Worm (Caenorhabditis elegans): ENCODE data around the gene T01B6.1.
A peak's percentile ranks its signal among the peaks of the same experiment; 100 is the strongest.

Gene T01B6.1

ce11 chrX:2380818-2381217, 45.3 kb downstream of the T01B6.1 start:
- TF ChIP-seq ccch-3 (GFP tag; optimal IDR thresholded peaks at IDR 0.05) (no peak), F37B4.10 (GFP tag; IDR thresholded peaks at IDR 0.05) (no peak), ztf-26 (tag; optimal IDR thresholded peaks at IDR 0.05) (no peak)

DNA sequence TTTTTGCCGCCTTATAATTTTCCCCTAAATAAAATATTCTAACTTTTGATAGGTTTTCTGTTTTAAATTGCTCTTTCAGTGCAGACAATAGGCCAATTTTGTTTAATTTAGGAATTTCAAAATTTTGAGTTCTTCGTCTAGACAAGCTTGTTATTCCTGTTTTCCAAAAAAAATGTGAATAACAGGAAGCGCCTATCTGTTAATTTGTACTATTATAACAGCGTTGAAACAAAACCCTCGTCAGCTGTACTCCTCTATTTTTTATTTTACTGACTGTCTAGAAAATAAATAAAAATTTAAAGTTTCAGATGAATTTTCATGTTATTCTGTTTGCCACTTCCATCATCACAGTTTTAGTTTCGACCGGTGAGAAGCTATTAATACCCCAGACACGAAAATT, 45.8 kb downstream of the T01B6.1 start, which contains the start of gene F47G3.4:
TSS of gene F47G3.4 (plus strand) at position 301 of the 400 bp plus-strand sequence.
- TF ChIP-seq dpff-1 (tag; optimal IDR thresholded peaks at IDR 0.05) (no peak), K11D2.4 (GFP tag; IDR thresholded peaks at IDR 0.05) (no peak)

DNA sequence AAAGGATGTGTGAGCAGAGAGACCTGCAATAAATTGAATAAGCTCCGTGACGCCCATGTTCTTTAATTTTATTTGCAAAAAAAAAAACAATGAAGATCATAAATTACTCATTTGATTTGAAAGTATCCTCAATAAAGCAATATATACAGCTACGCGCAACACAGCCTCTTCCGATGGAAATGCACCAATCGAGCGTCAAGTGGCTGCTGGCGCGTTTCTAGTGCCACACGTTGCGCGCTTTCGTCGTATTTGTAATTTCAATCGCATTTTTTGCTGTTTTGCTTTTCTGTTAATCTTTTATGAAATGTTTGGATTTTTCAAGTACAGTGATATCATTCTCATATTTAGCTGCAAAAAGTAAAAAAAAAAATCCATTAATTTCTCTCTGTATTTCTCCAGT, 46.7 kb downstream of the T01B6.1 start:
- TF ChIP-seq tlf-1 (GFP tag; optimal IDR thresholded peaks at IDR 0.05) (no peak), nfya-2 (GFP tag; IDR thresholded peaks at IDR 0.05) (no peak), aptf-2 (GFP tag; conservative IDR thresholded peaks at IDR 0.05) (no peak), snpc-1.3 (tag; optimal IDR thresholded peaks at IDR 0.05; ENCODE audit: insufficient read depth) (no peak), ekl-4 (GFP tag; IDR thresholded peaks at IDR 0.05) (no peak), efl-1 (GFP tag; optimal IDR thresholded peaks at IDR 0.05) (no peak), let-526 (GFP tag; IDR thresholded peaks at IDR 0.05) (no peak), nfya-1 (tag; optimal IDR thresholded peaks at IDR 0.05; ENCODE audit: borderline replicate concordance, insufficient read depth) (no peak), Y53G8AR.9 (GFP tag; conservative IDR thresholded peaks at IDR 0.05) (no peak), ztf-28 (GFP tag; IDR thresholded peaks at IDR 0.05) (no peak), chd-7 (tag; optimal IDR thresholded peaks at IDR 0.05) (no peak), attf-6 (GFP tag; IDR thresholded peaks at IDR 0.05) (no peak), let-607 (tag; optimal IDR thresholded peaks at IDR 0.05) (no peak), ceh-79 (tag; optimal IDR thresholded peaks at IDR 0.05) (no peak), attf-5 (GFP tag; optimal IDR thresholded peaks at IDR 0.05) (peak; percentile 1), nhr-120 (GFP tag; IDR thresholded peaks at IDR 0.05) (no peak), pbrm-1 (GFP tag; IDR thresholded peaks at IDR 0.05) (no peak), repo-1 (tag; optimal IDR thresholded peaks at IDR 0.05) (no peak), ztf-18 (tag; optimal IDR thresholded peaks at IDR 0.05) (peak; percentile 91), ztf-26 (tag; optimal IDR thresholded peaks at IDR 0.05) (peak; percentile 32), gei-17 (GFP tag; optimal IDR thresholded peaks at IDR 0.05) (no peak), dpl-1 (GFP tag; optimal IDR thresholded peaks at IDR 0.05) (no peak), ceh-27 (GFP tag; optimal IDR thresholded peaks at IDR 0.05) (no peak), lsl-1 (GFP tag; optimal IDR thresholded peaks at IDR 0.05) (no peak), F23B12.7 (tag; optimal IDR thresholded peaks at IDR 0.05; ENCODE audit: insufficient read depth) (no peak), ceh-58 (GFP tag; IDR thresholded peaks at IDR 0.05) (no peak), hmg-20 (GFP tag; IDR thresholded peaks at IDR 0.05) (no peak), B0336.3 (GFP tag; IDR thresholded peaks at IDR 0.05) (no peak), nhr-90 (tag; optimal IDR thresholded peaks at IDR 0.05) (no peak), Y67H2A.10 (GFP tag; conservative IDR thresholded peaks at IDR 0.05) (no peak), madf-6 (GFP tag; IDR thresholded peaks at IDR 0.05) (no peak), ceh-40 (GFP tag; IDR thresholded peaks at IDR 0.05) (no peak), zfh-2 (GFP tag; conservative IDR thresholded peaks at IDR 0.05) (no peak), Y53F4B.3 (GFP tag; IDR thresholded peaks at IDR 0.05) (no peak), snpc-4 (GFP tag; optimal IDR thresholded peaks at IDR 0.05) (no peak), snpc-4 (tag; optimal IDR thresholded peaks at IDR 0.05) (no peak), ets-4 (GFP tag; optimal IDR thresholded peaks at IDR 0.05) (no peak), K12H6.12 (tag; optimal IDR thresholded peaks at IDR 0.05) (peak; percentile 3), F57A8.1 (GFP tag; optimal IDR thresholded peaks at IDR 0.05) (no peak), bed-2 (GFP tag; IDR thresholded peaks at IDR 0.05) (no peak), dox-1 (GFP tag; IDR thresholded peaks at IDR 0.05) (no peak), madf-3 (GFP tag; IDR thresholded peaks at IDR 0.05) (no peak)
